Worm (Caenorhabditis elegans): ENCODE results near the gene nhr-120.

ce11 chrX:6642798-6643197, 2.4 kb upstream of the nhr-120 start:
- TF ChIP-seq ztf-29 (GFP tag; IDR thresholded peaks at IDR 0.05) (no peak), med-1 (GFP tag; optimal IDR thresholded peaks at IDR 0.05; ENCODE audit: insufficient read depth) (no peak), flt-1 (GFP tag; IDR thresholded peaks at IDR 0.05) (no peak), ztf-23 (GFP tag; IDR thresholded peaks at IDR 0.05) (no peak), ref-1 (GFP tag; conservative IDR thresholded peaks at IDR 0.05) (no peak)
